Worm (Caenorhabditis elegans): ENCODE measurements around the gene rpl-23.

DNA sequence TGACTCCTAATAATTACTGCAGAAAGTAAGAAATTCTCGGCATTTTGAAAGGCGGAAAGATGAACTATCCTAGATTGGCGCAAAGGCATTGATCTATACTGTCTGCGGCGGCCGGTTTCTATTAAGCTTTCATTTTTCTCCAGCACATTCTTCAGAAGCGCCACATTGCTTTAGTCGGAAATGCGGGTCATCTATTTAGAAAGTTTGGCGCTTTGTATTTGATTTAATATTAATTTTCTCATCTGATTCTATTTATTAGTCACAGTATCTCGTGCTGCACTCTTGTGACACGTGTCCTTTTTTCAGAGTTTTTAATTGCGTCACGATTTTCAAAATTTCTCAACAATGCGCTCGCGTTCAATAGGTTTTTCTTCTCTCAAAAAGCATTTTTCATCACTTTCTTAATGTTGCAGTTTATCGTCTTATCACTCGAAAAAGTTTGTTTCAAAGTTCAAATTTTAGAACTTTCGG, 9.1 kb upstream of the rpl-23 start:
- no peak for TF ChIP-seq ceh-16 (tag; optimal IDR thresholded peaks at IDR 0.05)
- TF ChIP-seq ZK546.5 (tag; optimal IDR thresholded peaks at IDR 0.05) = no peak
- TF ChIP-seq elt-3 (tag; optimal IDR thresholded peaks at IDR 0.05) = no peak
- no peak for TF ChIP-seq pqm-1 (tag; optimal IDR thresholded peaks at IDR 0.05)
- TF ChIP-seq ceh-82 (tag; optimal IDR thresholded peaks at IDR 0.05) = no peak
